Fruit fly (Drosophila melanogaster) Kc167 (cell line): ENCODE results near the gene CG7966.

Experiments
- Sin3A ChIP-seq: fragments of >200 bp; optimal IDR thresholded peaks from 2 replicates; lab custom pipeline; 2018; ENCODE audit warnings: missing external identifiers
- h ChIP-seq: fragments of >200 bp; optimal IDR thresholded peaks from 3 replicates; lab custom pipeline; 2018; ENCODE audit warnings: missing external identifiers
- insv ChIP-seq: fragments of >200 bp; optimal IDR thresholded peaks from 3 replicates; lab custom pipeline; 2018; ENCODE audit warnings: missing external identifiers
- psq ChIP-seq: fragments of >200 bp; optimal IDR thresholded peaks from 2 replicates; lab custom pipeline; 2017; ENCODE audit warnings: missing external identifiers
- ttk ChIP-seq: sonication (Bioruptor generic); optimal IDR thresholded peaks from 2 replicates; lab custom pipeline; 2017; ENCODE audit warnings: missing external identifiers

DNA sequence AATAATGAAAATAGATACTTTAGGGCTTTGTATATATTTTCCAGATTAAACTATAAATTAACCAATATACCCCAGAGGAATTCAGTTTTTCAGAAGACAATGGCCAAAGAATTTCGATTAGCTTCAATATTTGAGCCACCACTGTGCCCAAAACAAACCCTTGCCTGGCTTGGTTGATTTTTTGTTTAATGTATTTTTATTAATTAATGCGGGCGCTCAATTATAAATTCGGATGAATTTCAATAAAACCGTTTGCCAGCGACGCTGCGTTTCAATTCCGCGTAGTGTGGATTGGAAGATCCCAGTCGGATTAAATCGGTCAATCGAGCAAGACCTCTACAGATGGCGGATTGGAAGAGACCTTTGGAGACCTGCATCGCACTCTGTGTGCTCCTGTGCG is 9.5 kb downstream of the CG7966 start, which contains the start of gene CG11670:
- TF ChIP-seq h (lab: Kevin White, UChicago) (no peak), ttk (lab: Kevin White, UChicago) (no peak), insv (lab: Kevin White, UChicago) (no peak), psq (lab: Kevin White, UChicago) (no peak), Sin3A (no peak)
